Worm (Caenorhabditis elegans) whole organism, L3 larva: ENCODE results near the gene C17H12.3.

Source experiments
- R02D3.7 ChIP-seq: fragments of 150-350 bp; optimal IDR thresholded peaks from 2 replicates; lab custom pipeline; 2014; ENCODE audit warnings: missing biosample characterization, missing genetic modification characterization
- ZK546.5 ChIP-seq: sonication (generic microtip); optimal IDR thresholded peaks from 2 replicates; lab custom pipeline; 2017; ENCODE audit warnings: missing biosample characterization, missing genetic modification characterization
- ama-1 ChIP-seq: fragments of 150-350 bp; optimal IDR thresholded peaks from 2 replicates; lab custom pipeline; 2018
- ceh-16 ChIP-seq: sonication (generic microtip); optimal IDR thresholded peaks from 2 replicates; lab custom pipeline; 2017; ENCODE audit warnings: missing biosample characterization, missing genetic modification characterization
- ceh-28 ChIP-seq: fragments of 150-350 bp; optimal IDR thresholded peaks from 2 replicates; lab custom pipeline; 2014; ENCODE audit warnings: missing biosample characterization, missing genetic modification reagents, missing genetic modification characterization
- ceh-82 ChIP-seq: fragments of 150-350 bp; optimal IDR thresholded peaks from 2 replicates; lab custom pipeline; 2014; ENCODE audit warnings: missing biosample characterization, missing genetic modification characterization
- ceh-9 ChIP-seq: sonication (generic microtip); optimal IDR thresholded peaks from 2 replicates; lab custom pipeline; 2018; ENCODE audit warnings: missing biosample characterization, missing genetic modification characterization
- daf-12 ChIP-seq: fragments of 150-350 bp; optimal IDR thresholded peaks from 2 replicates; lab custom pipeline; 2014; ENCODE audit warnings: missing biosample characterization, missing genetic modification reagents, missing genetic modification characterization
- egl-27 ChIP-seq: sonication (generic microtip); optimal IDR thresholded peaks from 4 replicates; lab custom pipeline; 2017; ENCODE audit warnings: missing biosample characterization, missing genetic modification reagents, missing genetic modification characterization
- egl-5 ChIP-seq: fragments of 150-350 bp; optimal IDR thresholded peaks from 2 replicates; lab custom pipeline; 2017; ENCODE audit warnings: missing biosample characterization, missing genetic modification reagents, missing genetic modification characterization, inconsistent platforms
- elt-1 ChIP-seq: fragments of 150-350 bp; optimal IDR thresholded peaks from 2 replicates; lab custom pipeline; 2014; ENCODE audit warnings: missing biosample characterization, missing genetic modification characterization
- elt-2 ChIP-seq: sonication (generic microtip); optimal IDR thresholded peaks from 2 replicates; lab custom pipeline; 2016; ENCODE audit warnings: missing genetic modification reagents, mild to moderate bottlenecking, missing genetic modification characterization, missing compliant biosample characterization
- eor-1 ChIP-seq, 2 experiments: fragments of 150-350 bp; optimal IDR thresholded peaks; 2 replicates each; lab custom pipeline; 2014 to 2018; ENCODE audit warnings: missing biosample characterization in 2 of 2, missing genetic modification characterization in 2 of 2
- fkh-10 ChIP-seq: sonication (generic microtip); optimal IDR thresholded peaks from 2 replicates; lab custom pipeline; 2017; ENCODE audit warnings: missing biosample characterization, missing genetic modification reagents, missing genetic modification characterization
- fkh-2 ChIP-seq: fragments of 150-350 bp; optimal IDR thresholded peaks from 2 replicates; lab custom pipeline; 2014; ENCODE audit warnings: missing biosample characterization, missing genetic modification reagents, missing genetic modification characterization
- fos-1 ChIP-seq: fragments of 150-350 bp; optimal IDR thresholded peaks from 2 replicates; lab custom pipeline; 2014; ENCODE audit warnings: missing biosample characterization, missing genetic modification characterization
- jun-1 ChIP-seq: fragments of 150-350 bp; optimal IDR thresholded peaks from 2 replicates; lab custom pipeline; 2014; ENCODE audit warnings: missing biosample characterization, missing genetic modification reagents, missing genetic modification characterization
- lin-15B ChIP-seq: fragments of 150-350 bp; optimal IDR thresholded peaks from 2 replicates; lab custom pipeline; 2014; ENCODE audit warnings: missing biosample characterization, missing genetic modification characterization
- lin-39 ChIP-seq: fragments of 150-350 bp; optimal IDR thresholded peaks from 2 replicates; lab custom pipeline; 2018; ENCODE audit warnings: missing biosample characterization, missing genetic modification reagents, missing genetic modification characterization
- lsy-12 ChIP-seq: sonication (generic microtip); optimal IDR thresholded peaks from 2 replicates; lab custom pipeline; 2016; ENCODE audit warnings: mild to moderate bottlenecking, missing genetic modification characterization, missing compliant biosample characterization
- mml-1 ChIP-seq: fragments of 150-350 bp; sonication (generic microtip); optimal IDR thresholded peaks from 3 replicates; lab custom pipeline; 2014; ENCODE audit warnings: missing biosample characterization, missing genetic modification characterization
- nfya-1 ChIP-seq: sonication (generic microtip); optimal IDR thresholded peaks from 2 replicates; lab custom pipeline; 2017; ENCODE audit warnings: missing genetic modification characterization, mild to moderate bottlenecking, missing compliant biosample characterization, antibody characterized with exemption, moderate library complexity; ENCODE audit not compliant: insufficient read depth
- nhr-11 ChIP-seq: fragments of 150-350 bp; optimal IDR thresholded peaks from 2 replicates; lab custom pipeline; 2014; ENCODE audit warnings: missing biosample characterization, missing genetic modification characterization
- nhr-12 ChIP-seq: fragments of 150-350 bp; optimal IDR thresholded peaks from 2 replicates; lab custom pipeline; 2014; ENCODE audit warnings: missing biosample characterization, missing genetic modification characterization
- nhr-23 ChIP-seq: fragments of 150-350 bp; optimal IDR thresholded peaks from 2 replicates; lab custom pipeline; 2014; ENCODE audit warnings: missing biosample characterization, missing genetic modification reagents, missing genetic modification characterization
- nhr-237 ChIP-seq: fragments of 150-350 bp; optimal IDR thresholded peaks from 2 replicates; lab custom pipeline; 2014; ENCODE audit warnings: missing biosample characterization, missing genetic modification characterization
- nhr-25 ChIP-seq: sonication (generic microtip); optimal IDR thresholded peaks from 2 replicates; lab custom pipeline; 2017; ENCODE audit warnings: missing biosample characterization, missing genetic modification characterization
- nhr-28 ChIP-seq: fragments of 150-350 bp; optimal IDR thresholded peaks from 2 replicates; lab custom pipeline; 2014; ENCODE audit warnings: missing biosample characterization, missing genetic modification characterization
- nhr-43 ChIP-seq: sonication (generic microtip); optimal IDR thresholded peaks from 2 replicates; lab custom pipeline; 2016; ENCODE audit warnings: mild to moderate bottlenecking, missing genetic modification characterization, missing compliant biosample characterization; ENCODE audit not compliant: poor library complexity, severe bottlenecking
- nhr-67 ChIP-seq: fragments of 150-350 bp; optimal IDR thresholded peaks from 2 replicates; lab custom pipeline; 2014; ENCODE audit warnings: missing biosample characterization, missing genetic modification characterization
- nhr-76 ChIP-seq: fragments of 150-350 bp; sonication (generic microtip); optimal IDR thresholded peaks from 5 replicates; lab custom pipeline; 2014; ENCODE audit warnings: missing biosample characterization, missing genetic modification characterization
- nhr-77 ChIP-seq: fragments of 150-350 bp; optimal IDR thresholded peaks from 2 replicates; lab custom pipeline; 2014; ENCODE audit warnings: missing biosample characterization, missing genetic modification characterization
- pha-4 ChIP-seq: fragments of 150-350 bp; optimal IDR thresholded peaks from 2 replicates; lab custom pipeline; 2014; ENCODE audit warnings: missing biosample characterization, missing genetic modification reagents, missing genetic modification characterization
- pqm-1 ChIP-seq: fragments of 150-350 bp; optimal IDR thresholded peaks from 2 replicates; lab custom pipeline; 2017; ENCODE audit warnings: missing biosample characterization, missing genetic modification characterization, inconsistent platforms
- sea-2 ChIP-seq: fragments of 150-350 bp; sonication (generic microtip); optimal IDR thresholded peaks from 4 replicates; lab custom pipeline; 2014; ENCODE audit warnings: missing biosample characterization, missing genetic modification reagents, missing genetic modification characterization
- skn-1 ChIP-seq: fragments of 150-350 bp; optimal IDR thresholded peaks from 2 replicates; lab custom pipeline; 2014; ENCODE audit warnings: missing biosample characterization, missing genetic modification characterization
- snpc-4 ChIP-seq: fragments of 150-350 bp; optimal IDR thresholded peaks from 2 replicates; lab custom pipeline; 2014; ENCODE audit warnings: missing biosample characterization, missing genetic modification characterization
- tbx-2 ChIP-seq: sonication (generic microtip); optimal IDR thresholded peaks from 2 replicates; lab custom pipeline; 2016; ENCODE audit warnings: mild to moderate bottlenecking, missing genetic modification characterization, missing compliant biosample characterization
- unc-39 ChIP-seq: sonication (generic microtip); optimal IDR thresholded peaks from 4 replicates; lab custom pipeline; 2017; ENCODE audit warnings: missing biosample characterization, missing genetic modification characterization
- zag-1 ChIP-seq: fragments of 150-350 bp; optimal IDR thresholded peaks from 2 replicates; lab custom pipeline; 2014; ENCODE audit warnings: missing biosample characterization, missing genetic modification characterization
- ztf-11 ChIP-seq: fragments of 150-350 bp; optimal IDR thresholded peaks from 2 replicates; lab custom pipeline; 2014; ENCODE audit warnings: missing biosample characterization, missing genetic modification characterization
- ztf-4 ChIP-seq: fragments of 150-350 bp; optimal IDR thresholded peaks from 2 replicates; lab custom pipeline; 2014; ENCODE audit warnings: missing biosample characterization, missing genetic modification characterization

Gene C17H12.3

ce11 chrIV:6762416-6762815 lies 33.0 kb downstream of the C17H12.3 start, which contains the start of gene spd-3:
Gene spd-3, plus strand, starts transcription at chrIV:6762716.
- TF ChIP-seq nhr-28 = no peak
- no peak for TF ChIP-seq nhr-237 (tag; lab: Kevin White, UChicago)
- TF ChIP-seq fkh-2 (tag; lab: Kevin White, UChicago) = no peak
- no peak for TF ChIP-seq ceh-82
- no peak for TF ChIP-seq ceh-9 (tag; lab: Kevin White, UChicago)
- TF ChIP-seq elt-1 (tag; lab: Kevin White, UChicago) = no peak
- TF ChIP-seq egl-27 (tag; lab: Kevin White, UChicago) = no peak
- TF ChIP-seq lsy-12 (tag; lab: Kevin White, UChicago) = no peak
- no peak for TF ChIP-seq nhr-25 (tag; lab: Kevin White, UChicago)

ce11 chrIV:6757614-6758013 lies 37.8 kb downstream of the C17H12.3 start:
- TF ChIP-seq unc-39 (tag; lab: Kevin White, UChicago) = no peak
- TF ChIP-seq lin-39 (tag; lab: Kevin White, UChicago) = no peak
- no peak for TF ChIP-seq daf-12 (tag; lab: Kevin White, UChicago)
- TF ChIP-seq nhr-28 = no peak
- TF ChIP-seq zag-1 (tag; lab: Kevin White, UChicago) = no peak
- TF ChIP-seq skn-1 (tag; lab: Kevin White, UChicago) = no peak
- TF ChIP-seq ZK546.5 (tag; lab: Kevin White, UChicago) = no peak
- no peak for TF ChIP-seq ztf-11
- no peak for TF ChIP-seq nhr-77 (tag; lab: Kevin White, UChicago)
- no peak for TF ChIP-seq nhr-12 (tag; lab: Kevin White, UChicago)
- TF ChIP-seq pha-4 (tag; lab: Kevin White, UChicago) = no peak
- TF ChIP-seq R02D3.7 (tag; lab: Kevin White, UChicago) = no peak
- TF ChIP-seq nhr-11 (tag; lab: Kevin White, UChicago) = no peak
- TF ChIP-seq ceh-9 (tag; lab: Kevin White, UChicago) = no peak

ce11 chrIV:6757011-6757410 lies 38.4 kb downstream of the C17H12.3 start, which contains the start of gene usp-4:
Gene usp-4, plus strand, starts transcription at chrIV:6757311.
- TF ChIP-seq lin-39 (tag; lab: Kevin White, UChicago) = no peak
- TF ChIP-seq lin-15B (tag; lab: Kevin White, UChicago) = no peak
- no peak for TF ChIP-seq nhr-25 (tag; lab: Kevin White, UChicago)
- no peak for TF ChIP-seq ceh-82
- TF ChIP-seq elt-2 (tag; lab: Kevin White, UChicago) = no peak
- TF ChIP-seq pha-4 (tag; lab: Kevin White, UChicago) = no peak
- TF ChIP-seq ama-1 (lab: Kevin White, UChicago) = no peak
- TF ChIP-seq nhr-43 (tag; lab: Kevin White, UChicago) = no peak
- TF ChIP-seq mml-1 (tag; lab: Kevin White, UChicago) = no peak

ce11 chrIV:6756374-6756773 lies 39.1 kb downstream of the C17H12.3 start:
- TF ChIP-seq skn-1 (tag; lab: Kevin White, UChicago) = peak; percentile 63
- no peak for TF ChIP-seq ceh-9 (tag; lab: Kevin White, UChicago)
- TF ChIP-seq nhr-25 (tag; lab: Kevin White, UChicago) = peak; percentile 57
- no peak for TF ChIP-seq nhr-76
- TF ChIP-seq unc-39 (tag; lab: Kevin White, UChicago) = peak; percentile 12
- TF ChIP-seq snpc-4 (tag; lab: Kevin White, UChicago) = peak; percentile 81
- TF ChIP-seq fos-1 (tag; lab: Kevin White, UChicago) = no peak
- no peak for TF ChIP-seq ztf-11
- peak; percentile 74 for TF ChIP-seq lin-39 (tag; lab: Kevin White, UChicago)
- peak; percentile 63 for TF ChIP-seq ceh-16 (tag; lab: Kevin White, UChicago)
- TF ChIP-seq nhr-28 = no peak
- peak; percentile 72 for TF ChIP-seq elt-2 (tag; lab: Kevin White, UChicago)
- TF ChIP-seq R02D3.7 (tag; lab: Kevin White, UChicago) = peak; percentile 48
- TF ChIP-seq egl-5 (tag; lab: Kevin White, UChicago) = peak; percentile 71
- peak; percentile 78 for TF ChIP-seq lin-15B (tag; lab: Kevin White, UChicago)
- TF ChIP-seq elt-1 (tag; lab: Kevin White, UChicago) = peak; percentile 14
- TF ChIP-seq eor-1 (tag; optimal IDR thresholded peaks at IDR 0.05; lab: Kevin White, UChicago) = no peak
- TF ChIP-seq ZK546.5 (tag; lab: Kevin White, UChicago) = no peak
- peak; percentile 89 for TF ChIP-seq pha-4 (tag; lab: Kevin White, UChicago)
- peak; percentile 10 for TF ChIP-seq nhr-77 (tag; lab: Kevin White, UChicago)
- no peak for TF ChIP-seq nhr-11 (tag; lab: Kevin White, UChicago)
- peak; percentile 58 for TF ChIP-seq ceh-28 (tag; lab: Kevin White, UChicago)
- peak; percentile 72 for TF ChIP-seq tbx-2
- peak; percentile 67 for TF ChIP-seq nhr-43 (tag; lab: Kevin White, UChicago)
- no peak for TF ChIP-seq ztf-4 (tag; lab: Kevin White, UChicago)
- peak; percentile 89 for TF ChIP-seq jun-1 (tag; lab: Kevin White, UChicago)
- TF ChIP-seq lsy-12 (tag; lab: Kevin White, UChicago) = peak; percentile 68
- no peak for TF ChIP-seq nhr-12 (tag; lab: Kevin White, UChicago)
- TF ChIP-seq pqm-1 (tag; lab: Kevin White, UChicago) = peak; percentile 54
- no peak for TF ChIP-seq fkh-2 (tag; lab: Kevin White, UChicago)
- no peak for TF ChIP-seq mml-1 (tag; lab: Kevin White, UChicago)
- TF ChIP-seq egl-27 (tag; lab: Kevin White, UChicago) = peak; percentile 73
- no peak for TF ChIP-seq daf-12 (tag; lab: Kevin White, UChicago)
- TF ChIP-seq sea-2 (GFP tag; lab: Kevin White, UChicago) = no peak
- TF ChIP-seq nhr-23 = peak; percentile 90
- TF ChIP-seq nhr-237 (tag; lab: Kevin White, UChicago) = no peak
- TF ChIP-seq nfya-1 = peak; percentile 92
- no peak for TF ChIP-seq ceh-82
- peak; percentile 68 for TF ChIP-seq ama-1 (lab: Kevin White, UChicago)
- peak; percentile 76 for TF ChIP-seq fkh-10 (GFP tag; lab: Kevin White, UChicago)
- peak; percentile 3 for TF ChIP-seq nhr-67
